Worm (Caenorhabditis elegans): ENCODE measurements around the gene H39E20.1.

H39E20.1 gene

ce11 chrX:1389382-1389983 is 7.9 kb downstream of the H39E20.1 start:
- TF ChIP-seq unc-62 (GFP tag; optimal IDR thresholded peaks at IDR 0.05) (no peak), nhr-237 (tag; optimal IDR thresholded peaks at IDR 0.05) (peak; percentile 89), elt-3 (tag; optimal IDR thresholded peaks at IDR 0.05) (peak; percentile 74), nhr-2 (tag; optimal IDR thresholded peaks at IDR 0.05) (no peak), ces-1 (GFP tag; optimal IDR thresholded peaks at IDR 0.05) (peak; percentile 62), lin-13 (tag; optimal IDR thresholded peaks at IDR 0.05) (no peak), blmp-1 (tag; optimal IDR thresholded peaks at IDR 0.05) (no peak), tbx-8 (GFP tag; optimal IDR thresholded peaks at IDR 0.05) (no peak)

DNA sequence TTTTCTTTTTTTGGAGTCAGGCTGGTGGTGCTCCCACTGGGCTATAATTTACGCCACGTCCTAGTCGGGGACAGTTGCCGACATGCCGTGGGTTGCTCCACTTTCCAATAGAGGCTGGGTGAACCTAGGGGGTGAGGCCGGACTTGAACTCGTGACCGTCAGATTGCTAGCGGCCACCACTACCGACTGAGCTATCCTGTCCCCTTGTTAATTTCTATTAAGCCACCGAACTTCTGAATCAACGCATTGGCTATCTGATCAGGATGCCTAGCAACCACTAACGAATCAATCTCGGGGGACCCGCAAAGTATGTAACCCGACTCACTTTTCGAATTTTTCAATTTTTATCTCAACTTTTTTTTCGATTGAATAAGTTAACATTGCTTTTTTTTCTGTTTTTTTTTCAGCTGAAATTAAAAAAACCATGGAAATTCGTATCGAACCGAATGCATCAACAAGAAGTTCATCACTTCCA is 10.5 kb downstream of the H39E20.1 start, which contains the start of gene F56C3.1:
F56C3.1 (plus strand) TSS at position 425 of the 475 bp plus-strand sequence.
- TF ChIP-seq mep-1 (tag; optimal IDR thresholded peaks at IDR 0.05), result no peak
- no peak for TF ChIP-seq hlh-1 (tag; optimal IDR thresholded peaks at IDR 0.05)
- no peak for TF ChIP-seq flh-1 (GFP tag; optimal IDR thresholded peaks at IDR 0.05)
- TF ChIP-seq pha-4 (tag; optimal IDR thresholded peaks at IDR 0.05), result no peak
- no peak for TF ChIP-seq drap-1 (GFP tag; optimal IDR thresholded peaks at IDR 0.05)
- TF ChIP-seq nhr-2 (tag; optimal IDR thresholded peaks at IDR 0.05), result no peak
- TF ChIP-seq nhr-28 (tag; optimal IDR thresholded peaks at IDR 0.05), result no peak
- no peak for TF ChIP-seq lin-13 (tag; optimal IDR thresholded peaks at IDR 0.05)
- TF ChIP-seq tbx-8 (GFP tag; optimal IDR thresholded peaks at IDR 0.05), result no peak
- no peak for TF ChIP-seq elt-1 (tag; optimal IDR thresholded peaks at IDR 0.05; ENCODE audit: borderline replicate concordance, insufficient read depth)
- no peak for TF ChIP-seq sem-2 (GFP tag; optimal IDR thresholded peaks at IDR 0.05)
- TF ChIP-seq nhr-237 (tag; optimal IDR thresholded peaks at IDR 0.05), result no peak
- TF ChIP-seq mab-5 (tag; optimal IDR thresholded peaks at IDR 0.05), result no peak
- no peak for TF ChIP-seq ceh-43 (GFP tag; optimal IDR thresholded peaks at IDR 0.05)
- no peak for TF ChIP-seq ham-2 (GFP tag; optimal IDR thresholded peaks at IDR 0.05)

- TF ChIP-seq unc-120 (tag; optimal IDR thresholded peaks at IDR 0.05; ENCODE audit: poor library complexity, severe bottlenecking), result no peak
- TF ChIP-seq ceh-83 (GFP tag; optimal IDR thresholded peaks at IDR 0.05), result no peak
- no peak for TF ChIP-seq elt-3 (tag; optimal IDR thresholded peaks at IDR 0.05)
- no peak for TF ChIP-seq nhr-237 (tag; optimal IDR thresholded peaks at IDR 0.05)
- no peak for TF ChIP-seq ceh-39 (tag; optimal IDR thresholded peaks at IDR 0.05)
- no peak for TF ChIP-seq lin-13 (tag; optimal IDR thresholded peaks at IDR 0.05)
- no peak for TF ChIP-seq unc-62 (GFP tag; optimal IDR thresholded peaks at IDR 0.05)
- TF ChIP-seq elt-1 (tag; optimal IDR thresholded peaks at IDR 0.05; ENCODE audit: borderline replicate concordance, insufficient read depth), result no peak
- no peak for TF ChIP-seq blmp-1 (tag; optimal IDR thresholded peaks at IDR 0.05)
- no peak for TF ChIP-seq pha-4 (tag; optimal IDR thresholded peaks at IDR 0.05)
- no peak for TF ChIP-seq snpc-4 (tag; optimal IDR thresholded peaks at IDR 0.05)
- no peak for TF ChIP-seq nhr-28 (tag; optimal IDR thresholded peaks at IDR 0.05)
- TF ChIP-seq sem-2 (GFP tag; optimal IDR thresholded peaks at IDR 0.05), result no peak
- no peak for TF ChIP-seq tbx-8 (GFP tag; optimal IDR thresholded peaks at IDR 0.05)
- no peak for TF ChIP-seq sptf-1 (tag; optimal IDR thresholded peaks at IDR 0.05)
- TF ChIP-seq drap-1 (GFP tag; optimal IDR thresholded peaks at IDR 0.05), result no peak
- no peak for TF ChIP-seq M03D4.4 (tag; optimal IDR thresholded peaks at IDR 0.05)
- no peak for TF ChIP-seq lin-32 (GFP tag; optimal IDR thresholded peaks at IDR 0.05)
- no peak for TF ChIP-seq bed-3 (GFP tag; optimal IDR thresholded peaks at IDR 0.05)
- no peak for TF ChIP-seq unc-39 (tag; optimal IDR thresholded peaks at IDR 0.05)
Measured at ce11 chrX:1384538-1384937, 12.9 kb downstream of the H39E20.1 start, which contains the start of gene F56C3.8. Gene F56C3.8, minus strand, starts transcription at chrX:1384638.

- TF ChIP-seq ces-1 (GFP tag; optimal IDR thresholded peaks at IDR 0.05) (no peak), pha-4 (tag; optimal IDR thresholded peaks at IDR 0.05) (no peak), unc-62 (GFP tag; optimal IDR thresholded peaks at IDR 0.05) (no peak), mls-2 (tag; optimal IDR thresholded peaks at IDR 0.05) (no peak), sem-2 (GFP tag; optimal IDR thresholded peaks at IDR 0.05) (no peak), elt-1 (tag; optimal IDR thresholded peaks at IDR 0.05; ENCODE audit: borderline replicate concordance, insufficient read depth) (no peak), lin-13 (tag; optimal IDR thresholded peaks at IDR 0.05) (no peak), ceh-43 (GFP tag; optimal IDR thresholded peaks at IDR 0.05) (no peak), tbx-8 (GFP tag; optimal IDR thresholded peaks at IDR 0.05) (no peak), bed-3 (GFP tag; optimal IDR thresholded peaks at IDR 0.05) (no peak)
Measured at ce11 chrX:1383546-1383945, 13.9 kb downstream of the H39E20.1 start.

- TF ChIP-seq snpc-4 (tag; optimal IDR thresholded peaks at IDR 0.05) (no peak), mls-2 (tag; optimal IDR thresholded peaks at IDR 0.05) (no peak), nhr-12 (tag; optimal IDR thresholded peaks at IDR 0.05) (no peak), unc-62 (GFP tag; optimal IDR thresholded peaks at IDR 0.05) (no peak), unc-120 (tag; optimal IDR thresholded peaks at IDR 0.05; ENCODE audit: poor library complexity, severe bottlenecking) (no peak), elt-3 (tag; optimal IDR thresholded peaks at IDR 0.05) (no peak)
Measured at ce11 chrX:1381565-1381964, 15.9 kb downstream of the H39E20.1 start, which contains the start of gene F56C3.10. Gene F56C3.10, minus strand, starts transcription at chrX:1381665.
